Worm (Caenorhabditis elegans): ENCODE measurements around the gene srw-15.

srw-15 gene

DNA sequence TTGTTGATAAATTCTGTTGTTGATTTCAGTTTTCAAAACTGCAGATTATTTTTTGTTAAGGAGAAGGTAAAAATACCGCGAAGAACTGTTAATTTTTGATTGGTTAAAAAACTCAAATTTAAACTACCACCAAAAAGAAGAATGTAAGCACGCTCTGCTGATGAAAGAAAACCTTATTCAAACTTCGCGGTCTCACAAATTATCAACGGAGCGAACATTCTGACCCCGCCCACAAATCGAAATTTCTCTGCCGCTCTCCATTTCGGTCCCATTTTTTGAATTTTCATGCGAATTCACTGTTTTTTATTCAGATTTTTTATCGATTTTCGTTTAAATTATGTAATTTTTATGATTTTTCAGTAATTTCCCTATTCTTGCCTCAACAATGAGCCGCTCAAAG lies 40.8 kb upstream of the srw-15 start, which contains the start of gene cyn-3 (continued):
- TF ChIP-seq snpc-1.1 (tag; optimal IDR thresholded peaks at IDR 0.05; ENCODE audit: insufficient read depth) (peak; percentile 46), ceh-27 (GFP tag; optimal IDR thresholded peaks at IDR 0.05) (peak; percentile 34), lin-40 (tag; optimal IDR thresholded peaks at IDR 0.05) (peak; percentile 76), F23B12.7 (tag; optimal IDR thresholded peaks at IDR 0.05; ENCODE audit: insufficient read depth) (peak; percentile 90), ztf-18 (tag; optimal IDR thresholded peaks at IDR 0.05) (peak; percentile 14), hrde-1 (tag; optimal IDR thresholded peaks at IDR 0.05; ENCODE audit: borderline replicate concordance) (no peak), xnd-1 (tag; optimal IDR thresholded peaks at IDR 0.05) (peak; percentile 30), snpc-3.4 (tag; optimal IDR thresholded peaks at IDR 0.05) (peak; percentile 69), B0019.2 (GFP tag; conservative IDR thresholded peaks at IDR 0.05) (no peak), attf-5 (GFP tag; optimal IDR thresholded peaks at IDR 0.05) (peak; percentile 83), pha-4 (tag; optimal IDR thresholded peaks at IDR 0.05) (peak; percentile 44), sptf-2 (GFP tag; optimal IDR thresholded peaks at IDR 0.05) (no peak), ztf-25 (GFP tag; IDR thresholded peaks at IDR 0.05) (no peak), madf-6 (GFP tag; IDR thresholded peaks at IDR 0.05) (peak; percentile 85), ccch-3 (GFP tag; optimal IDR thresholded peaks at IDR 0.05) (no peak), dox-1 (GFP tag; IDR thresholded peaks at IDR 0.05) (peak; percentile 75), snpc-1.3 (tag; optimal IDR thresholded peaks at IDR 0.05; ENCODE audit: insufficient read depth) (peak; percentile 72), cebp-1 (GFP tag; IDR thresholded peaks at IDR 0.05) (no peak), cebp-1 (tag; optimal IDR thresholded peaks at IDR 0.05) (peak; percentile 67), lin-54 (GFP tag; optimal IDR thresholded peaks at IDR 0.05) (peak; percentile 99), lsl-1 (GFP tag; optimal IDR thresholded peaks at IDR 0.05) (peak; percentile 44), die-1 (tag; optimal IDR thresholded peaks at IDR 0.05) (no peak), attf-3 (GFP tag; conservative IDR thresholded peaks at IDR 0.05) (0 out of 2 replicates have a peak, but pooled peaks have one; percentile 39), hsf-1 (GFP tag; IDR thresholded peaks at IDR 0.05) (peak; percentile 88), hmg-1.2 (GFP tag; IDR thresholded peaks at IDR 0.05) (peak; percentile 54), ztf-26 (tag; optimal IDR thresholded peaks at IDR 0.05) (peak; percentile 50), B0035.1 (tag; optimal IDR thresholded peaks at IDR 0.05) (no peak), him-1 (tag; optimal IDR thresholded peaks at IDR 0.05) (no peak), mcd-1 (GFP tag; IDR thresholded peaks at IDR 0.05) (peak; percentile 98), ceh-100 (GFP tag; IDR thresholded peaks at IDR 0.05) (peak; percentile 71), B0261.1 (tag; optimal IDR thresholded peaks at IDR 0.05) (peak; percentile 13), ZK185.1 (tag; optimal IDR thresholded peaks at IDR 0.05; ENCODE audit: poor library complexity, severe bottlenecking) (peak; percentile 74), F33H1.4 (GFP tag; IDR thresholded peaks at IDR 0.05) (peak; percentile 47), attf-6 (GFP tag; IDR thresholded peaks at IDR 0.05) (peak; percentile 50; the same call in 1 of the 2 replicates), ekl-4 (GFP tag; IDR thresholded peaks at IDR 0.05) (peak; percentile 71; the same call in 1 of the 2 replicates), Y53G8AR.9 (GFP tag; conservative IDR thresholded peaks at IDR 0.05) (peak; percentile 59; the same call in 1 of the 2 replicates), F49E8.2 (tag; optimal IDR thresholded peaks at IDR 0.05; ENCODE audit: insufficient read depth) (peak; percentile 4)

DNA sequence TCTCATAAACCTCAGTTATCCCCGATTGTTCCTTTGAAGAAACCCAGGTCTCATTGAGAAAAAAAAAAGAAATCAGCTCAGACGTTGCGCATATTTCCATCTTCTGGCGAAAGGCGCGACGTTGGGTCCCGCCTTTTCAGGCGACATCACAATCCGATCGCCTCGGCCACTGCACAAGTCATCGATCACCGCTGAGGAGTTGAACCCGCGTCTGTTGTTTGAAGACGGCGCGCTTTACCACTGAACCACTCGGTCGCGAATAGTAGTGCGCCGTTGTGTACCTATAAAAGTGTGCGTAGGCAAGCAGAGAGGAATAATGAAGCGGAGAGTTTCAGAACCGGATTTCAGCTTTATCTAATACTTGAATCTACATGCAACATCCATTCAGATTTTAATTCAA lies 39.4 kb upstream of the srw-15 start, which contains the start of gene Y75B12B.11:
Y75B12B.11 (plus strand) TSS at position 394 of the 400 bp plus-strand sequence.
- no peak for TF ChIP-seq Y67H2A.10 (GFP tag; conservative IDR thresholded peaks at IDR 0.05)
- TF ChIP-seq mel-28 (tag; optimal IDR thresholded peaks at IDR 0.05; ENCODE audit: borderline replicate concordance), result peak; percentile 83
- TF ChIP-seq unc-130 (GFP tag; optimal IDR thresholded peaks at IDR 0.05), result peak; percentile 92
- peak; percentile 99 for TF ChIP-seq lin-26 (GFP tag; IDR thresholded peaks at IDR 0.05)
- TF ChIP-seq ztf-18 (tag; optimal IDR thresholded peaks at IDR 0.05), result peak; percentile 86
- TF ChIP-seq madf-10 (tag; optimal IDR thresholded peaks at IDR 0.05), result peak; percentile 87
- peak; percentile 97 for TF ChIP-seq ceh-79 (tag; optimal IDR thresholded peaks at IDR 0.05)
- TF ChIP-seq lin-40 (tag; optimal IDR thresholded peaks at IDR 0.05), result peak; percentile 88
- peak; percentile 93 for TF ChIP-seq pbrm-1 (GFP tag; IDR thresholded peaks at IDR 0.05)
- TF ChIP-seq tlf-1 (GFP tag; optimal IDR thresholded peaks at IDR 0.05), result peak; percentile 95
- peak; percentile 87; the same call in 1 of the 2 replicates for TF ChIP-seq Y95B8A.8 (GFP tag; IDR thresholded peaks at IDR 0.05)
- peak; percentile 97 for TF ChIP-seq rpc-1 (optimal IDR thresholded peaks at IDR 0.05)
- TF ChIP-seq rpc-1 (tag; optimal IDR thresholded peaks at IDR 0.05), result peak; percentile 97
- peak; percentile 96 for TF ChIP-seq mxl-1 (tag; optimal IDR thresholded peaks at IDR 0.05)

Data from whole organism, young adult.